Worm (Caenorhabditis elegans) whole organism, early embryonic: Measurements from ENCODE around the gene F13B12.3.

Source experiments
- B0310.2 ChIP-seq: sonication (generic microtip); optimal IDR thresholded peaks from 2 replicates; lab custom pipeline; 2016; ENCODE audit warnings: mild to moderate bottlenecking, missing genetic modification characterization, missing compliant biosample characterization
- F13C5.2 ChIP-seq: sonication (generic microtip); optimal IDR thresholded peaks from 2 replicates; lab custom pipeline; 2017; ENCODE audit warnings: mild to moderate bottlenecking, missing genetic modification characterization, inconsistent platforms, missing compliant biosample characterization
- aly-1 ChIP-seq: sonication (generic microtip); optimal IDR thresholded peaks from 2 replicates; lab custom pipeline; 2016; ENCODE audit warnings: missing genetic modification characterization, missing compliant biosample characterization
- ama-1 ChIP-seq: fragments of 150-350 bp; optimal IDR thresholded peaks from 2 replicates; lab custom pipeline; 2014
- ceh-13 ChIP-seq: fragments of 200-800 bp; sonication (Bioruptor generic); optimal IDR thresholded peaks from 2 replicates; lab custom pipeline; 2018; ENCODE audit warnings: mild to moderate bottlenecking, missing genetic modification characterization, missing compliant biosample characterization
- ceh-36 ChIP-seq: sonication (generic microtip); optimal IDR thresholded peaks from 2 replicates; lab custom pipeline; 2016; ENCODE audit warnings: missing genetic modification characterization, inconsistent platforms, missing compliant biosample characterization
- ets-7 ChIP-seq: sonication (generic microtip); optimal IDR thresholded peaks from 2 replicates; lab custom pipeline; 2016; ENCODE audit warnings: missing genotype, missing genetic modification characterization, missing compliant biosample characterization
- flt-1 ChIP-seq: fragments of 200-800 bp; sonication (Bioruptor generic); IDR thresholded peaks from 2 replicates; pipeline ENCODE4 v1.3.6; 2022; ENCODE audit warnings: missing genetic modification characterization, missing compliant biosample characterization
- hmbx-1 ChIP-seq: sonication (generic microtip); optimal IDR thresholded peaks from 2 replicates; lab custom pipeline; 2016; ENCODE audit warnings: mild to moderate bottlenecking, missing genetic modification characterization, missing compliant biosample characterization
- hmg-4 ChIP-seq: fragments of 200-800 bp; sonication (Bioruptor generic); optimal IDR thresholded peaks from 2 replicates; lab custom pipeline; 2018; ENCODE audit warnings: mild to moderate bottlenecking, missing genetic modification characterization, missing compliant biosample characterization
- hnd-1 ChIP-seq: sonication (generic microtip); optimal IDR thresholded peaks from 2 replicates; lab custom pipeline; 2016; ENCODE audit warnings: missing genetic modification characterization, missing compliant biosample characterization
- pes-1 ChIP-seq: fragments of 200-800 bp; sonication (Bioruptor generic); IDR thresholded peaks from 2 replicates; pipeline ENCODE4 v1.3.6; 2022; ENCODE audit warnings: missing genetic modification reagents, missing genetic modification characterization, missing compliant biosample characterization
- scrt-1 ChIP-seq: fragments of 200-800 bp; sonication (Bioruptor generic); IDR thresholded peaks from 2 replicates; pipeline ENCODE4 v1.3.6; 2022; ENCODE audit warnings: missing genetic modification characterization, missing compliant biosample characterization
- sea-1 ChIP-seq: fragments of 200-800 bp; sonication (Bioruptor generic); conservative IDR thresholded peaks from 2 replicates; pipeline ENCODE4 v1.3.6; 2022; ENCODE audit warnings: missing genetic modification characterization, missing compliant biosample characterization
- tbx-11 ChIP-seq: fragments of 200-800 bp; sonication (Bioruptor generic); IDR thresholded peaks from 2 replicates; pipeline ENCODE4 v1.3.6; 2022; ENCODE audit warnings: missing genetic modification characterization, missing compliant biosample characterization
- tbx-37 ChIP-seq: fragments of 200-800 bp; sonication (Bioruptor generic); conservative IDR thresholded peaks from 2 replicates; pipeline ENCODE4 v1.3.6; 2022; ENCODE audit warnings: missing genetic modification reagents, missing genetic modification characterization, missing compliant biosample characterization
- tra-4 ChIP-seq: sonication (generic microtip); optimal IDR thresholded peaks from 2 replicates; lab custom pipeline; 2017; ENCODE audit warnings: missing genetic modification characterization, missing compliant biosample characterization

F13B12.3 gene

DNA sequence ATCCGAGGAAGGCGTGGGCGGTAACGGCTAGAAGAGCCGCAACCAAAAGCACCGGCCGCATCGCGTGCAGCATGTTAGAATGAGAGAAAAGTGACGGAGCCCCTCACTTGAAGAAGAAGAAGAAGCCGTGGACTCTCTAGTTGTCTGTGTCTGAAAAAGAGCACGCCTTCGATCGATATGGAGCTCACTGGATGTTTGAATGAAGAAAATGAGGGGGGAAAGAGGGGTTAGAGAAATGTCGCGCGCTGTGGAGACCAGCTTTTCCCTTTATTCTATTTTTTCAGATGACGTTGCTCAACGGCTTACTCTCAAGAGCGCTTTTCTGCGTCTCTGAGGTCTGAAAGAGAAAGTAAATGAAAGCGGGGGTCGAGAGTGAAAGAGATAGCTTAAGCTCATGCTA is 42.8 kb downstream of the F13B12.3 start, which contains the start of gene egl-21:
egl-21 (minus strand) TSS at position 150 of the 400 bp plus-strand sequence.
- TF ChIP-seq flt-1 (GFP tag; lab: Robert Waterston, UW) (no peak), ceh-36 (no peak), tbx-11 (peak; percentile 36; the same call in 1 of the 2 replicates)

DNA sequence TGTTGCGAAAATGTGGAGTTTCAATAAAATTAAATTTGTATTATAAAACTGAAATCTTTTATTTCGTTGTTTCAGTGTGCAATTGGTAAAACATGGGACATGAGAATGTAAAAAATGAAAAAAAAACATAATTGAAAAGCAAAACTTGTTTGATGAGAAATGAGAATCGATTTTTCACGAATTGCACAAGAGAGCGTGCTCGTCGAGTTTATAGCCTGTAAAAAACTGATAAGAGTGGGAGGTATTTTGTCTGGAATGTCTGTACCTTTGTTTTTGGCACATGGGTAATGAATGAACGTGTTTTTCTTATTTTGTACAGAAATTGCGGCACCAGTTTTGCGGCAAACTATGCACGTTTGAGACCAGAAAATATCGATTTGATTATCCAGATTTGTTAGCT is 43.7 kb downstream of the F13B12.3 start:
- no peak for TF ChIP-seq sea-1 (GFP tag; lab: Robert Waterston, UW)
- TF ChIP-seq tbx-37, result no peak
- TF ChIP-seq tra-4 (tag; lab: Kevin White, UChicago), result no peak
- no peak for TF ChIP-seq ceh-13 (GFP tag; lab: Kevin White, UChicago)
- TF ChIP-seq scrt-1 (GFP tag; lab: Robert Waterston, UW), result no peak
- TF ChIP-seq ama-1 (lab: Kevin White, UChicago), result no peak
- TF ChIP-seq aly-1 (tag; lab: Kevin White, UChicago), result no peak
- no peak for TF ChIP-seq ceh-36
- no peak for TF ChIP-seq tbx-11

DNA sequence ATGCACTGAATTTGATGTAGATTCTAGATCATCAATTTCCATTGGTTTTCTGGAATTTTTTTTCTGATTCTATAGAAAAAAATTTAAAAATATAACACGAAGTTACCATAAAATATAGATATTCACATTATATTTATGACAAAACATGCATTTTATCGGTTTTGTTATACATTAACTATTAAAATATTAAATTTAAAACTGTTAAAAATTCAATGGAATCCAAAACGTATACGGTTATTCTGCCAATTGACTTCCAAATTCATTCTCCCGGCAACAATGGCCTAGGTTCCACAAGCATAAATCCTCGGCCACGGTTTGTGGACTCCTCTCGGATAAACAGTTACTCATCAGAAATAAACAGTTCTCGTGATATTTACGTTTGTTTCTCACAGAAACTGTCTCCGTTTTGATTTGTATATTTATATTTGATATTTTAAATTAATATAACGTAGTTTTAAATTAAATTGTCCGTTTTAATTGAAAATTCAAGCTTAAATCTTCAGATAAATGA is 44.7 kb downstream of the F13B12.3 start, which contains the start of the genes F01D4.5 and ced-5:
F01D4.5 (minus strand) TSS at position 51 of the 511 bp plus-strand sequence.
ced-5 (plus strand) TSS at position 504 of the 511 bp plus-strand sequence.
- no peak for TF ChIP-seq scrt-1 (GFP tag; lab: Robert Waterston, UW)
- no peak for TF ChIP-seq hmbx-1 (tag; lab: Kevin White, UChicago)
- TF ChIP-seq hmg-4 (GFP tag; lab: Kevin White, UChicago), result no peak
- peak; percentile 26 for TF ChIP-seq B0310.2 (tag; lab: Kevin White, UChicago)
- TF ChIP-seq hnd-1 (tag; lab: Kevin White, UChicago), result peak; percentile 24
- no peak for TF ChIP-seq aly-1 (tag; lab: Kevin White, UChicago)
- TF ChIP-seq tra-4 (tag; lab: Kevin White, UChicago), result no peak
- TF ChIP-seq pes-1, result no peak; the same call in 1 of the 2 replicates
- TF ChIP-seq tbx-11, result no peak
- no peak for TF ChIP-seq ets-7
- TF ChIP-seq F13C5.2 (tag; lab: Kevin White, UChicago), result no peak
- no peak for TF ChIP-seq ceh-36
- TF ChIP-seq ama-1 (lab: Kevin White, UChicago), result no peak
- peak; percentile 86 for TF ChIP-seq tbx-37
- TF ChIP-seq flt-1 (GFP tag; lab: Robert Waterston, UW), result 0 out of 2 replicates have a peak, but pooled peaks have one; percentile 46
- no peak for TF ChIP-seq sea-1 (GFP tag; lab: Robert Waterston, UW)

DNA sequence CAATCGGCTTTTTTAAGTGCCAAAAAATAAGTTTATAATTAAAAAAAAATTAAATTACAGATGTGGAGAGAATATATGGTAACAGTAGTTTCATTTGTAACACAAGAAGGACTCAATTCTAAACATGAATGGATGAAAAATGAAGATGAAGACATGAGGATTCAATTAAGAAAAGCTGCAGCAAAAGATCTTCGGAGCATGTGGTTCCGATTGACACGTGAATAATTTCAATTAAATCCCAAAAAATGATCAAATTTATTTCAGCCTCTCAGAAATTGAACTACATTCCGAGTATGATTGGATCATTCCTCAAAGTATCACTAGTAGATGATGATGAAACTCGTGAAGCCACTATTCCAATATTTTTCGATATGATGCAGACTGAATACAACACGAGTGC is 50.5 kb downstream of the F13B12.3 start:
- TF ChIP-seq aly-1 (tag; lab: Kevin White, UChicago), result no peak
- TF ChIP-seq tra-4 (tag; lab: Kevin White, UChicago), result no peak
- no peak for TF ChIP-seq scrt-1 (GFP tag; lab: Robert Waterston, UW)
- no peak for TF ChIP-seq ama-1 (lab: Kevin White, UChicago)
- TF ChIP-seq sea-1 (GFP tag; lab: Robert Waterston, UW), result no peak
- no peak for TF ChIP-seq tbx-11
- TF ChIP-seq ceh-36, result no peak
- TF ChIP-seq hnd-1 (tag; lab: Kevin White, UChicago), result no peak
- no peak for TF ChIP-seq ceh-13 (GFP tag; lab: Kevin White, UChicago)
- TF ChIP-seq F13C5.2 (tag; lab: Kevin White, UChicago), result no peak
- TF ChIP-seq tbx-37, result no peak
- TF ChIP-seq ets-7, result no peak
- TF ChIP-seq B0310.2 (tag; lab: Kevin White, UChicago), result no peak
- no peak for TF ChIP-seq hmbx-1 (tag; lab: Kevin White, UChicago)
- TF ChIP-seq hmg-4 (GFP tag; lab: Kevin White, UChicago), result no peak
- no peak for TF ChIP-seq pes-1
- TF ChIP-seq flt-1 (GFP tag; lab: Robert Waterston, UW), result no peak
